Fruit fly (Drosophila melanogaster) whole organism, embryonic: ENCODE measurements around the gene Send1.
A peak's percentile ranks its signal among the peaks of the same experiment; 100 is the strongest.

Experiments used
- Ada2b ChIP-seq: fragments of 200-800 bp; sonication (Bioruptor generic); IDR thresholded peaks from 2 replicates; pipeline ENCODE4 v1.3.6; 2022; ENCODE audit warnings: missing biosample characterization, missing genetic modification characterization
- B-H2 ChIP-seq: fragments of 200-800 bp; sonication (Bioruptor generic); optimal IDR thresholded peaks from 2 replicates; lab custom pipeline; 2018; ENCODE audit warnings: missing biosample characterization, mild to moderate bottlenecking, missing genetic modification characterization
- BEAF-32 ChIP-seq: fragments of 200-800 bp; sonication (Bioruptor generic); optimal IDR thresholded peaks from 3 replicates; lab custom pipeline; 2017; ENCODE audit warnings: missing biosample characterization, missing genetic modification characterization, mild to moderate bottlenecking, moderate library complexity, missing genetic modification reagents
- CG13424 ChIP-seq: fragments of 200-800 bp; sonication (Bioruptor generic); optimal IDR thresholded peaks from 2 replicates; lab custom pipeline; 2019; ENCODE audit warnings: missing biosample characterization, mild to moderate bottlenecking, missing genetic modification characterization, moderate library complexity
- CG13894 ChIP-seq: fragments of 200-800 bp; sonication (Bioruptor generic); optimal IDR thresholded peaks from 3 replicates; lab custom pipeline; 2018; ENCODE audit warnings: missing biosample characterization, mild to moderate bottlenecking, missing genetic modification characterization, moderate library complexity
- CG14667 ChIP-seq: fragments of 200-800 bp; sonication (Bioruptor generic); IDR thresholded peaks from 2 replicates; pipeline ENCODE4 v1.3.6; 2022; ENCODE audit warnings: missing biosample characterization, missing genetic modification characterization
- CG30403 ChIP-seq: fragments of 200-800 bp; sonication (Bioruptor generic); optimal IDR thresholded peaks from 3 replicates; lab custom pipeline; 2016; ENCODE audit warnings: missing biosample characterization, missing genetic modification characterization
- CG30431 ChIP-seq: fragments of 200-800 bp; sonication (Bioruptor generic); optimal IDR thresholded peaks from 2 replicates; lab custom pipeline; 2017; ENCODE audit warnings: missing biosample characterization, missing genetic modification characterization
- CG31441 ChIP-seq: fragments of 200-800 bp; sonication (Bioruptor generic); IDR thresholded peaks from 2 replicates; pipeline ENCODE4 v1.3.6; 2022; ENCODE audit warnings: missing biosample characterization, missing genetic modification characterization
- CG34422 ChIP-seq: fragments of 200-800 bp; sonication (Bioruptor generic); IDR thresholded peaks from 3 replicates; pipeline ENCODE4 v1.3.6; 2022; ENCODE audit warnings: missing biosample characterization, missing genetic modification characterization
- CG4282 ChIP-seq: fragments of 200-800 bp; sonication (Bioruptor generic); optimal IDR thresholded peaks from 2 replicates; lab custom pipeline; 2016; ENCODE audit warnings: missing biosample characterization, missing genetic modification characterization
- CG4730 ChIP-seq: fragments of 200-800 bp; sonication (Bioruptor generic); IDR thresholded peaks from 2 replicates; pipeline ENCODE4 v1.3.6; 2022; ENCODE audit warnings: missing biosample characterization, missing genetic modification characterization
- CG6765 ChIP-seq: fragments of 200-800 bp; sonication (Bioruptor generic); optimal IDR thresholded peaks from 3 replicates; lab custom pipeline; 2017; ENCODE audit warnings: missing biosample characterization, mild to moderate bottlenecking, missing genetic modification characterization
- CG7786 ChIP-seq: fragments of 200-800 bp; sonication (Bioruptor generic); optimal IDR thresholded peaks from 2 replicates; lab custom pipeline; 2016; ENCODE audit warnings: missing biosample characterization, missing genetic modification characterization
- CG8281 ChIP-seq: fragments of 200-800 bp; sonication (Bioruptor generic); optimal IDR thresholded peaks from 2 replicates; lab custom pipeline; 2018; ENCODE audit warnings: missing biosample characterization, mild to moderate bottlenecking, missing genetic modification characterization, moderate library complexity
- CG8924 ChIP-seq: fragments of 200-800 bp; optimal IDR thresholded peaks from 3 replicates; lab custom pipeline; 2019; ENCODE audit warnings: missing biosample characterization, mild to moderate bottlenecking, missing genetic modification characterization, moderate library complexity
- CG9817 ChIP-seq: fragments of 200-800 bp; sonication (Bioruptor generic); optimal IDR thresholded peaks from 2 replicates; lab custom pipeline; 2018; ENCODE audit warnings: missing biosample characterization, mild to moderate bottlenecking, missing genetic modification characterization, moderate library complexity
- CG9932 ChIP-seq: fragments of 200-800 bp; sonication (Bioruptor generic); IDR thresholded peaks from 2 replicates; pipeline ENCODE4 v1.3.6; 2022; ENCODE audit warnings: missing biosample characterization, missing genetic modification characterization
- D19B ChIP-seq: fragments of 200-800 bp; sonication (Bioruptor generic); optimal IDR thresholded peaks from 2 replicates; lab custom pipeline; 2017; ENCODE audit warnings: missing biosample characterization, mild to moderate bottlenecking, missing genetic modification characterization
- Dek ChIP-seq: fragments of 200-800 bp; sonication (Bioruptor generic); optimal IDR thresholded peaks from 3 replicates; lab custom pipeline; 2019; ENCODE audit warnings: missing biosample characterization, mild to moderate bottlenecking, missing genetic modification characterization, moderate library complexity
- Elba2 ChIP-seq: fragments of 200-800 bp; sonication (Bioruptor generic); optimal IDR thresholded peaks from 3 replicates; lab custom pipeline; 2016; ENCODE audit warnings: missing biosample characterization, missing genetic modification characterization
- Gsc ChIP-seq: fragments of 200-800 bp; sonication (Bioruptor generic); IDR thresholded peaks from 2 replicates; pipeline ENCODE4 v1.3.6; 2022; ENCODE audit warnings: missing biosample characterization, missing genetic modification characterization
- Kr ChIP-seq: fragments of 200-800 bp; sonication (Bioruptor generic); optimal IDR thresholded peaks from 2 replicates; lab custom pipeline; 2017; ENCODE audit warnings: missing biosample characterization, mild to moderate bottlenecking, missing genetic modification characterization
- Opbp ChIP-seq: fragments of 200-800 bp; sonication (Bioruptor generic); IDR thresholded peaks from 3 replicates; pipeline ENCODE4 v1.3.6; 2022; ENCODE audit warnings: missing biosample characterization, missing genetic modification characterization; ENCODE audit not compliant: partially characterized antibody
- PHDP ChIP-seq: fragments of 200-800 bp; sonication (Bioruptor generic); optimal IDR thresholded peaks from 3 replicates; lab custom pipeline; 2018; ENCODE audit warnings: missing biosample characterization, mild to moderate bottlenecking, missing genetic modification characterization, moderate library complexity
- Sin3A ChIP-seq: fragments of >200 bp; optimal IDR thresholded peaks from 2 replicates; lab custom pipeline; 2018
- Sry-δ ChIP-seq: fragments of 200-800 bp; sonication (Bioruptor generic); optimal IDR thresholded peaks from 2 replicates; lab custom pipeline; 2016; ENCODE audit warnings: missing biosample characterization, missing genetic modification characterization
- Trl ChIP-seq, 3 experiments: fragments of >200 bp in 2 of 3; fragments of 200-800 bp in 1 of 3; sonication (Bioruptor generic) in 1 of 3; optimal IDR thresholded peaks; 2 replicates in 1 of 3; 3 replicates in 2 of 3; lab custom pipeline; 2016 to 2017; ENCODE audit warnings: missing biosample characterization in 1 of 3, missing genetic modification characterization in 1 of 3
- Xrp1 ChIP-seq: fragments of 200-800 bp; sonication (Bioruptor generic); IDR thresholded peaks from 2 replicates; pipeline ENCODE4 v1.3.6; 2022; ENCODE audit warnings: missing biosample characterization, missing genetic modification characterization
- YL-1 ChIP-seq: fragments of 200-800 bp; sonication (Bioruptor generic); optimal IDR thresholded peaks from 3 replicates; lab custom pipeline; 2017; ENCODE audit warnings: missing biosample characterization, mild to moderate bottlenecking, missing genetic modification characterization
- abd-A ChIP-seq: fragments of 200-800 bp; sonication (Bioruptor generic); optimal IDR thresholded peaks from 3 replicates; lab custom pipeline; 2019; ENCODE audit warnings: missing biosample characterization, mild to moderate bottlenecking, missing genetic modification characterization, moderate library complexity
- al ChIP-seq: fragments of 200-800 bp; sonication (Bioruptor generic); IDR thresholded peaks from 2 replicates; pipeline ENCODE4 v1.3.6; 2022; ENCODE audit warnings: missing biosample characterization, missing genetic modification characterization
- ara ChIP-seq: fragments of 200-800 bp; sonication (Bioruptor generic); IDR thresholded peaks from 2 replicates; pipeline ENCODE4 v1.3.6; 2022; ENCODE audit warnings: missing biosample characterization, missing genetic modification characterization
- chn ChIP-seq: fragments of 200-800 bp; sonication (Bioruptor generic); optimal IDR thresholded peaks from 2 replicates; lab custom pipeline; 2016; ENCODE audit warnings: missing biosample characterization, missing genetic modification characterization
- corto ChIP-seq: fragments of 200-800 bp; sonication (Bioruptor generic); optimal IDR thresholded peaks from 2 replicates; lab custom pipeline; 2016; ENCODE audit warnings: missing biosample characterization, mild to moderate bottlenecking, missing genetic modification characterization, moderate library complexity
- crp ChIP-seq, 2 experiments: fragments of 200-800 bp; sonication (Bioruptor generic); optimal IDR thresholded peaks; 2 replicates in 1 of 2; 3 replicates in 1 of 2; lab custom pipeline; 2017; ENCODE audit warnings: missing biosample characterization in 2 of 2, missing genetic modification characterization in 2 of 2, mild to moderate bottlenecking in 1 of 2, moderate library complexity in 1 of 2
- eve ChIP-seq, 2 experiments: fragments of >200 bp; optimal IDR thresholded peaks; 2 replicates each; lab custom pipeline; 2017; ENCODE audit warnings: missing biosample characterization in 2 of 2, missing genetic modification characterization in 2 of 2
- fd3F ChIP-seq: fragments of 200-800 bp; sonication (Bioruptor generic); optimal IDR thresholded peaks from 2 replicates; lab custom pipeline; 2018; ENCODE audit warnings: missing biosample characterization, mild to moderate bottlenecking, missing genetic modification characterization, moderate library complexity
- gem ChIP-seq: fragments of 200-800 bp; sonication (Bioruptor generic); optimal IDR thresholded peaks from 2 replicates; lab custom pipeline; 2019; ENCODE audit warnings: missing biosample characterization, mild to moderate bottlenecking, missing genetic modification characterization, moderate library complexity
- grau ChIP-seq: fragments of 200-800 bp; optimal IDR thresholded peaks from 3 replicates; lab custom pipeline; 2019; ENCODE audit warnings: missing biosample characterization, mild to moderate bottlenecking, missing genetic modification characterization, moderate library complexity
- hb ChIP-seq: fragments of 200-800 bp; sonication (Bioruptor generic); IDR thresholded peaks from 3 replicates; pipeline ENCODE4 v1.3.6; 2022; ENCODE audit warnings: missing biosample characterization, missing genetic modification characterization; ENCODE audit not compliant: partially characterized antibody
- ind ChIP-seq: fragments of 200-800 bp; sonication (Bioruptor generic); optimal IDR thresholded peaks from 3 replicates; lab custom pipeline; 2016; ENCODE audit warnings: missing biosample characterization, missing genetic modification characterization
- insv ChIP-seq, 2 experiments: fragments of 200-800 bp; sonication (Bioruptor generic); optimal IDR thresholded peaks; 3 replicates each; lab custom pipeline; 2016 to 2018; ENCODE audit warnings: missing biosample characterization in 2 of 2, missing genetic modification characterization in 2 of 2
- rib ChIP-seq: fragments of 200-800 bp; sonication (Bioruptor generic); IDR thresholded peaks from 2 replicates; pipeline ENCODE4 v1.3.6; 2022; ENCODE audit warnings: missing biosample characterization, missing genetic modification characterization
- schlank ChIP-seq: fragments of 200-800 bp; sonication (Bioruptor generic); optimal IDR thresholded peaks from 2 replicates; lab custom pipeline; 2018; ENCODE audit warnings: missing biosample characterization, mild to moderate bottlenecking, missing genetic modification characterization
- sens-2 ChIP-seq: fragments of 200-800 bp; sonication (Bioruptor generic); IDR thresholded peaks from 2 replicates; pipeline ENCODE4 v1.3.6; 2022; ENCODE audit warnings: missing biosample characterization, missing genetic modification characterization
- sim ChIP-seq: fragments of 200-800 bp; sonication (Bioruptor generic); IDR thresholded peaks from 2 replicates; pipeline ENCODE4 v1.3.6; 2022; ENCODE audit warnings: missing biosample characterization, missing genetic modification characterization
- ssp ChIP-seq: fragments of 200-800 bp; sonication (Bioruptor generic); IDR thresholded peaks from 2 replicates; pipeline ENCODE4 v1.3.6; 2022; ENCODE audit warnings: missing biosample characterization, missing genetic modification characterization
- sug ChIP-seq: fragments of 200-800 bp; optimal IDR thresholded peaks from 2 replicates; lab custom pipeline; 2019; ENCODE audit warnings: missing biosample characterization, mild to moderate bottlenecking, missing genetic modification characterization, moderate library complexity
- wek ChIP-seq: fragments of 200-800 bp; sonication (Bioruptor generic); optimal IDR thresholded peaks from 3 replicates; lab custom pipeline; 2018; ENCODE audit warnings: missing biosample characterization, mild to moderate bottlenecking, missing genetic modification characterization, moderate library complexity

Send1 gene

DNA sequence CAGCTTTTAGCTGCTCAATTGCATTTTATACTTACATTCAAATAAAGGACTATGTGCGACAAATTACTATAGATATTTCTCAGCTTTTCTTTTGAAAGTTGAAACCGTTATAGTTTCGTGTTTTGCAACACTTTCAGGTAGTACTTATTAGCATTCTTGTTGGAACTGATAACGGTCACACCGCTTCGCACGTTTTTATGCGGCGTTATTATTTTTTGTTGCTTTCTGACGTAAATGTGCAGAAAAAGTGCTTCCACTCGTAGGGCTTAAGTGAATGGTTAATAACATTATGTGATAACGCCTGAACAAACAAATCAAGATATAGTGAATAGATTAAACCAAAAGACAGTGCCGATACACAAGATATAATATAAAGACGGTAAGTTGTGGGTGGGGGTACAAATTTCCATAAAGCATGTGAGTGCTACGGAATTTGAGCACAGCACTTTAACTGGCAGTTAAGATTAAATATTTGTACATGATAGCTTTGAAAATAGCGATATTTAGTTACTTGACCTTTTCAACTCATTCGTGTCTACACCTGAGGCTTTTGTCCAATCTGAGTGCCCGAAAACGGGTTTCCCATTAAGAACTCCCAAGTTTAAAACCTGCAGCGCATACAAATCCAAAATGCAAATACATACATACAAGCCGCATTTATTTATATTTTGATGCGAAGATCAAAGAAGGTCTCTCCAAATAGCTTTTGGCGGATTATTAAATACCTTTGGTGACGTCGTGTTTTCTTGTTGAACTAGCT lies 34.1 kb downstream of the Send1 start, which contains the start of gene papi (continued):
- TF ChIP-seq YL-1 (GFP tag; lab: Kevin White, UChicago) = peak; percentile 71
- peak; percentile 48 for TF ChIP-seq CG8924 (tag; lab: Kevin White, UChicago)
- peak; percentile 22 for TF ChIP-seq Sin3A (lab: Kevin White, UChicago)
- TF ChIP-seq CG4282 = no peak
- TF ChIP-seq sug = peak; percentile 6
- no peak for TF ChIP-seq CG30431 (GFP tag; lab: Kevin White, UChicago)
- no peak for TF ChIP-seq CG30403
- no peak for TF ChIP-seq corto (GFP tag; lab: Kevin White, UChicago)
- no peak for TF ChIP-seq sens-2 (GFP tag; lab: Robert Waterston, UW)
- TF ChIP-seq CG9817 (tag; lab: Kevin White, UChicago) = no peak
- TF ChIP-seq CG8281 = no peak
- TF ChIP-seq abd-A (tag; lab: Kevin White, UChicago) = peak; percentile 43
- TF ChIP-seq gem = no peak
- TF ChIP-seq schlank (tag; lab: Kevin White, UChicago) = no peak
- no peak for TF ChIP-seq Xrp1 (GFP tag; lab: Robert Waterston, UW)
- TF ChIP-seq CG7786 (GFP tag; lab: Kevin White, UChicago) = no peak
- peak; percentile 61; the same call in 2 of the 3 replicates for TF ChIP-seq CG34422
- TF ChIP-seq crp (GFP tag; optimal IDR thresholded peaks at IDR 0.05; lab: Kevin White, UChicago) = peak in 1 of 2 experiments; percentile 14
- no peak for TF ChIP-seq CG9932 (GFP tag; lab: Robert Waterston, UW)
- peak in 1 of 2 experiments; percentile 92 for TF ChIP-seq insv (GFP tag; optimal IDR thresholded peaks at IDR 0.05; lab: Kevin White, UChicago)
- TF ChIP-seq rib (GFP tag; lab: Robert Waterston, UW) = no peak
- no peak for TF ChIP-seq CG4730 (GFP tag; lab: Robert Waterston, UW)
- TF ChIP-seq ara (GFP tag; lab: Robert Waterston, UW) = no peak
- no peak for TF ChIP-seq Kr (GFP tag; lab: Kevin White, UChicago)
- no peak for TF ChIP-seq ind (GFP tag; lab: Kevin White, UChicago)
- TF ChIP-seq eve (GFP tag; optimal IDR thresholded peaks at IDR 0.05; lab: Kevin White, UChicago) = no peak
- TF ChIP-seq CG6765 (GFP tag; lab: Kevin White, UChicago) = no peak
- TF ChIP-seq CG13894 (tag; lab: Kevin White, UChicago) = peak; percentile 21
- no peak for TF ChIP-seq fd3F (GFP tag; lab: Kevin White, UChicago)
- TF ChIP-seq hb (GFP tag; lab: Robert Waterston, UW) = no peak
- no peak for TF ChIP-seq chn (GFP tag; lab: Kevin White, UChicago)
- TF ChIP-seq Opbp (GFP tag; lab: Robert Waterston, UW) = 0 out of 3 replicates have a peak, but pooled peaks have one; percentile 38
- TF ChIP-seq Ada2b (GFP tag; lab: Robert Waterston, UW) = no peak
- TF ChIP-seq Dek (tag; lab: Kevin White, UChicago) = no peak
- TF ChIP-seq ssp (GFP tag; lab: Robert Waterston, UW) = no peak
- TF ChIP-seq CG31441 (GFP tag; lab: Robert Waterston, UW) = no peak
- TF ChIP-seq sim (GFP tag; lab: Robert Waterston, UW) = no peak
- peak; percentile 20 for TF ChIP-seq BEAF-32
- TF ChIP-seq PHDP (tag; lab: Kevin White, UChicago) = no peak
- peak; percentile 26 for TF ChIP-seq Sry-δ (GFP tag; lab: Kevin White, UChicago)
- no peak for TF ChIP-seq Gsc
- peak; percentile 53 for TF ChIP-seq B-H2 (GFP tag; lab: Kevin White, UChicago)
- TF ChIP-seq Trl (optimal IDR thresholded peaks at IDR 0.05; lab: Kevin White, UChicago) = no peak
- TF ChIP-seq Trl (GFP tag; optimal IDR thresholded peaks at IDR 0.05; lab: Kevin White, UChicago) = no peak
- TF ChIP-seq CG13424 (tag; lab: Kevin White, UChicago) = no peak
- no peak for TF ChIP-seq D19B (GFP tag; lab: Kevin White, UChicago)
- peak; percentile 3 for TF ChIP-seq grau
- no peak for TF ChIP-seq CG14667 (GFP tag; lab: Robert Waterston, UW)
- TF ChIP-seq Elba2 = peak; percentile 78
- TF ChIP-seq wek = no peak
- TF ChIP-seq al (GFP tag; lab: Robert Waterston, UW) = no peak
